Worm (Caenorhabditis elegans) whole organism, late embryonic: Measurements from ENCODE around the gene islo-1.

Experiments
- C38D4.7 ChIP-seq: fragments of 200-800 bp; sonication (Bioruptor generic); optimal IDR thresholded peaks from 2 replicates; lab custom pipeline; 2018; ENCODE audit warnings: mild to moderate bottlenecking, missing genetic modification characterization, moderate library complexity, missing compliant biosample characterization
- Y22D7AL.16 ChIP-seq: sonication (generic microtip); optimal IDR thresholded peaks from 2 replicates; lab custom pipeline; 2016; ENCODE audit warnings: missing genetic modification characterization, missing compliant biosample characterization
- elt-2 ChIP-seq: sonication (generic microtip); optimal IDR thresholded peaks from 2 replicates; lab custom pipeline; 2016; ENCODE audit warnings: missing genetic modification reagents, missing genetic modification characterization, missing compliant biosample characterization
- eyg-1 ChIP-seq: sonication (generic microtip); optimal IDR thresholded peaks from 2 replicates; lab custom pipeline; 2016; ENCODE audit warnings: missing genotype, missing genetic modification characterization, missing compliant biosample characterization
- fkh-10 ChIP-seq: fragments of 150-350 bp; optimal IDR thresholded peaks from 2 replicates; lab custom pipeline; 2014; ENCODE audit warnings: missing biosample characterization, missing genetic modification reagents, missing genetic modification characterization
- sdc-2 ChIP-seq: sonication (generic microtip); optimal IDR thresholded peaks from 2 replicates; lab custom pipeline; 2016; ENCODE audit warnings: missing genotype, missing genetic modification characterization, missing compliant biosample characterization
- unc-55 ChIP-seq: sonication (generic microtip); optimal IDR thresholded peaks from 2 replicates; lab custom pipeline; 2017; ENCODE audit warnings: missing biosample characterization, missing genetic modification reagents, missing genetic modification characterization
- unc-86 ChIP-seq: sonication (generic microtip); optimal IDR thresholded peaks from 2 replicates; lab custom pipeline; 2016; ENCODE audit warnings: missing genetic modification characterization, missing compliant biosample characterization

DNA sequence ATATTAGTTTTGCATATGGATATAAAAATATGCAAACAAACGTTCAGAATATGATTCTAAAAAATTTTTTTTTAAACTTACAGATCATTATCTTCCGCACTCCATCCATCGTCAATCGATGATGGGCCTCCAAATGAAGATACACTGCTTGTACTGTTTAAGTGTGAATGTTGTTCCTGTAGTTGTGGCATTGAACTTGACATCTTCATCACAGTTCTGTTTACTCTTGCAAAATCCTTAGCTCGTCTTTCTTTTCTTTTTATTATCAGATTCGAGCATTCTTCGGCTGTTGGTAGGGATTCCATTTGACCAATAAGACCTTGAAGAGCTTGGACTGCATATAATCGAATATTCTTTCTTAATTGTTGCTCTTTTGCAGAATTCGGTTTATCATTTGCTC is 31.1 kb upstream of the islo-1 start:
- TF ChIP-seq unc-86 (tag; lab: Kevin White, UChicago), result no peak
- TF ChIP-seq fkh-10 (GFP tag; lab: Kevin White, UChicago), result no peak
- TF ChIP-seq eyg-1 (tag; lab: Kevin White, UChicago), result no peak
- TF ChIP-seq unc-55 (GFP tag; lab: Kevin White, UChicago), result no peak
- TF ChIP-seq elt-2, result no peak
- no peak for TF ChIP-seq C38D4.7
- TF ChIP-seq sdc-2 (tag; lab: Kevin White, UChicago), result no peak
- no peak for TF ChIP-seq Y22D7AL.16 (tag; lab: Kevin White, UChicago)
